Fruit fly (Drosophila melanogaster): Measurements from ENCODE around the gene Traf6.

The Traf6 gene

DNA sequence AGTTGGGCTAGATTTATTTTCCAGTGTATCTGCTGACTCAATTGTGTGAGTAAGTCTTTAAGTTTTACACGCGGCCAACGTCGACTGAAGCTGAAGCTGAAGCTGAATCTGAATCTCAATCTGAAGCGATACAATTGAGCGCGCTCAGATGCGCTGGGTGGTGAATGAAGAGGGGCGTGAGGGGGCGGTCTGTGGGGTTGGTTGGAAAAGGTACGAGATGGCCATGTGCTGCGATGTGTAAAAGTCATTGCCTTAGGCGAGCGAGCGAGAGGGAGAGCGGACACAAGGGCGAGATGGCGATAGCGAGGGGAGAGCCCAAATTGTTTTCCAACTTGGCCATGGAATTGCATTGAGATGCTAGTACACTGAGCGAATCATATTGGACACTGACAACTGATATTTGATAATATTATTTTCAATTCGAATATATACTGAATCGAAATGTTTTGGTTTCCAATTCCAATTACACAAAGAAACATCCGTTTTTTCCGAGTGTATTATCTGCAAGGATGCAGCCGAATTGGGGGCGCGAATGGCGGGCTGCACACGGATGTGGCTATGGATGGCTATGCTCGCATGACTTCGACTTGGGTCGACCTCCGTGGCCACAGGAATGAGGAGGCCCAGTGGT is 39.5 kb upstream of the Traf6 start (continued):
- TF ChIP-seq Smox (GFP tag; optimal IDR thresholded peaks at IDR 0.05), result peak; percentile 67
- peak; percentile 61 for TF ChIP-seq Lpt (GFP tag; optimal IDR thresholded peaks at IDR 0.05)
- peak; percentile 52 for TF ChIP-seq Ets96B (tag; optimal IDR thresholded peaks at IDR 0.05)
- TF ChIP-seq dsx (GFP tag; optimal IDR thresholded peaks at IDR 0.05; ENCODE audit: poor library complexity, severe bottlenecking), result peak; percentile 55
- TF ChIP-seq Met (GFP tag; optimal IDR thresholded peaks at IDR 0.05), result peak; percentile 80
- TF ChIP-seq Sox15 (GFP tag; optimal IDR thresholded peaks at IDR 0.05), result peak; percentile 57
- TF ChIP-seq fd59A (GFP tag; optimal IDR thresholded peaks at IDR 0.05), result peak; percentile 31
- TF ChIP-seq CG10669 (GFP tag; optimal IDR thresholded peaks at IDR 0.05), result peak; percentile 64
- peak; percentile 62 for TF ChIP-seq Ets21C (GFP tag; optimal IDR thresholded peaks at IDR 0.05)
- TF ChIP-seq CG31627 (GFP tag; optimal IDR thresholded peaks at IDR 0.05), result peak; percentile 66
- peak; percentile 54 for TF ChIP-seq vri (GFP tag; optimal IDR thresholded peaks at IDR 0.05)
- TF ChIP-seq fkh (GFP tag; optimal IDR thresholded peaks at IDR 0.05), result no peak
- peak; percentile 71 for TF ChIP-seq CG6792 (GFP tag; optimal IDR thresholded peaks at IDR 0.05)
- peak; percentile 13 for TF ChIP-seq net (GFP tag; optimal IDR thresholded peaks at IDR 0.05)
- TF ChIP-seq CG11294 (GFP tag; IDR thresholded peaks at IDR 0.05), result peak; percentile 54; the same call in 1 of the 2 replicates
- TF ChIP-seq esn (GFP tag; optimal IDR thresholded peaks at IDR 0.05), result peak; percentile 62

DNA sequence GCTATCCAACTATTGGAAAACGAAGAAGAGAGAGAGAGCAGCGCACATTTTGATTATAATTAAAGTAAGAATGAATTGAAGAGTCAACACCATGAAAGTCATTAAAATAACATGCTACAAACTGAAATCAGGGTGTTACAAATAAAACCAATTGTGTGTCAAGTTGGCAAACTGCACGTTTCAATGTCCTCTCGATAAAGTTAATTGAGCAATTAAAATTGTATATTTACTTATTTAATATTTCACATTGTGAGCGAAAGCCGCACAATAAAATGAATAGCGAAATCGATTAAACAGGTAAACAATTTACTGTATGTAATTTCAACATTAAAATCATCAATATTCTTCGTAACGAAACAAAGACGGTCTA is 39.0 kb upstream of the Traf6 start:
- no peak for TF ChIP-seq CG11294 (GFP tag; IDR thresholded peaks at IDR 0.05)
- no peak for TF ChIP-seq CG11762 (GFP tag; optimal IDR thresholded peaks at IDR 0.05; ENCODE audit: insufficient read depth)
- peak; percentile 53 for TF ChIP-seq Met (GFP tag; optimal IDR thresholded peaks at IDR 0.05)
- TF ChIP-seq salr (GFP tag; optimal IDR thresholded peaks at IDR 0.05), result peak in 1 of 2 experiments; percentile 1
- no peak for TF ChIP-seq CG1621 (tag; optimal IDR thresholded peaks at IDR 0.05)
- no peak for TF ChIP-seq Eip93F (GFP tag; optimal IDR thresholded peaks at IDR 0.05)
- TF ChIP-seq fd85E (GFP tag; optimal IDR thresholded peaks at IDR 0.05), result no peak
- TF ChIP-seq CG16779 (tag; optimal IDR thresholded peaks at IDR 0.05), result no peak
- peak; percentile 32 for TF ChIP-seq cyc (GFP tag; optimal IDR thresholded peaks at IDR 0.05)
- TF ChIP-seq net (GFP tag; optimal IDR thresholded peaks at IDR 0.05), result peak; percentile 30
- peak; percentile 14 for TF ChIP-seq Hr39 (GFP tag; optimal IDR thresholded peaks at IDR 0.05)
- no peak for TF ChIP-seq Sox14 (GFP tag; optimal IDR thresholded peaks at IDR 0.05)
- TF ChIP-seq CG7368 (GFP tag; optimal IDR thresholded peaks at IDR 0.05), result no peak
- TF ChIP-seq Hr38 (GFP tag; optimal IDR thresholded peaks at IDR 0.05), result no peak
- no peak for TF ChIP-seq CG9139 (GFP tag; optimal IDR thresholded peaks at IDR 0.05)
- TF ChIP-seq CG10669 (GFP tag; optimal IDR thresholded peaks at IDR 0.05), result peak; percentile 5
- TF ChIP-seq CG6163 (GFP tag; IDR thresholded peaks at IDR 0.05), result no peak
- TF ChIP-seq CG6792 (GFP tag; optimal IDR thresholded peaks at IDR 0.05), result no peak
- no peak for TF ChIP-seq CG8319 (GFP tag; optimal IDR thresholded peaks at IDR 0.05)
- TF ChIP-seq CG34406 (GFP tag; optimal IDR thresholded peaks at IDR 0.05), result peak; percentile 35
- no peak for TF ChIP-seq vri (GFP tag; optimal IDR thresholded peaks at IDR 0.05)
- TF ChIP-seq Sox15 (GFP tag; optimal IDR thresholded peaks at IDR 0.05), result peak; percentile 9
- TF ChIP-seq Eip75B (GFP tag; optimal IDR thresholded peaks at IDR 0.05), result no peak
- TF ChIP-seq ss (GFP tag; optimal IDR thresholded peaks at IDR 0.05), result peak in 1 of 2 experiments; percentile 21
- 0 out of 3 replicates have a peak, but pooled peaks have one; percentile 3 for TF ChIP-seq eg (GFP tag; IDR thresholded peaks at IDR 0.05)
- TF ChIP-seq achi (GFP tag; optimal IDR thresholded peaks at IDR 0.05), result peak; percentile 23
- peak; percentile 38 for TF ChIP-seq Smox (GFP tag; optimal IDR thresholded peaks at IDR 0.05)
- TF ChIP-seq dsx (GFP tag; optimal IDR thresholded peaks at IDR 0.05; ENCODE audit: poor library complexity, severe bottlenecking), result no peak
- no peak for TF ChIP-seq fkh (GFP tag; optimal IDR thresholded peaks at IDR 0.05)
- TF ChIP-seq CG6808 (GFP tag; optimal IDR thresholded peaks at IDR 0.05), result peak; percentile 38
- no peak for TF ChIP-seq CG3032 (tag; optimal IDR thresholded peaks at IDR 0.05)
- peak; percentile 60 for TF ChIP-seq lz (GFP tag; optimal IDR thresholded peaks at IDR 0.05)
- peak; percentile 20 for TF ChIP-seq Sox102F (GFP tag; optimal IDR thresholded peaks at IDR 0.05)
- TF ChIP-seq CG11902 (GFP tag; optimal IDR thresholded peaks at IDR 0.05), result peak; percentile 7
- no peak for TF ChIP-seq CG15336 (GFP tag; IDR thresholded peaks at IDR 0.05)
- peak; percentile 82 for TF ChIP-seq Eip78C (GFP tag)
- peak; percentile 32 for TF ChIP-seq OdsH (GFP tag; optimal IDR thresholded peaks at IDR 0.05)
- TF ChIP-seq esn (GFP tag; optimal IDR thresholded peaks at IDR 0.05), result peak; percentile 69
- peak; percentile 8 for TF ChIP-seq Ets21C (GFP tag; optimal IDR thresholded peaks at IDR 0.05)
- TF ChIP-seq CG8119 (GFP tag; IDR thresholded peaks at IDR 0.05), result no peak
- TF ChIP-seq fd59A (GFP tag; optimal IDR thresholded peaks at IDR 0.05), result peak; percentile 29
- TF ChIP-seq pdm3 (GFP tag; optimal IDR thresholded peaks at IDR 0.05), result peak; percentile 35
- no peak for TF ChIP-seq Gug (GFP tag; IDR thresholded peaks at IDR 0.05)
- TF ChIP-seq CG31627 (GFP tag; optimal IDR thresholded peaks at IDR 0.05), result peak; percentile 35
- TF ChIP-seq CG32006 (GFP tag; optimal IDR thresholded peaks at IDR 0.05), result peak; percentile 66
